Worm (Caenorhabditis elegans) whole organism, L3 larva: ENCODE measurements around the gene col-36.

Experiments
- R02D3.7 ChIP-seq: fragments of 150-350 bp; optimal IDR thresholded peaks from 2 replicates; lab custom pipeline; 2014; ENCODE audit warnings: missing biosample characterization, missing genetic modification characterization
- ZK546.5 ChIP-seq: sonication (generic microtip); optimal IDR thresholded peaks from 2 replicates; lab custom pipeline; 2017; ENCODE audit warnings: missing biosample characterization, missing genetic modification characterization
- aly-2 ChIP-seq: fragments of 150-350 bp; optimal IDR thresholded peaks from 2 replicates; lab custom pipeline; 2014; ENCODE audit warnings: missing biosample characterization, missing genetic modification characterization
- ama-1 ChIP-seq: fragments of 150-350 bp; optimal IDR thresholded peaks from 2 replicates; lab custom pipeline; 2018
- ceh-16 ChIP-seq: sonication (generic microtip); optimal IDR thresholded peaks from 2 replicates; lab custom pipeline; 2017; ENCODE audit warnings: missing biosample characterization, missing genetic modification characterization
- ceh-82 ChIP-seq: fragments of 150-350 bp; optimal IDR thresholded peaks from 2 replicates; lab custom pipeline; 2014; ENCODE audit warnings: missing biosample characterization, missing genetic modification characterization
- ceh-9 ChIP-seq: sonication (generic microtip); optimal IDR thresholded peaks from 2 replicates; lab custom pipeline; 2018; ENCODE audit warnings: missing biosample characterization, missing genetic modification characterization
- daf-12 ChIP-seq: fragments of 150-350 bp; optimal IDR thresholded peaks from 2 replicates; lab custom pipeline; 2014; ENCODE audit warnings: missing biosample characterization, missing genetic modification reagents, missing genetic modification characterization
- egl-5 ChIP-seq: fragments of 150-350 bp; optimal IDR thresholded peaks from 2 replicates; lab custom pipeline; 2017; ENCODE audit warnings: missing biosample characterization, missing genetic modification reagents, missing genetic modification characterization, inconsistent platforms
- elt-2 ChIP-seq: sonication (generic microtip); optimal IDR thresholded peaks from 2 replicates; lab custom pipeline; 2016; ENCODE audit warnings: missing genetic modification reagents, mild to moderate bottlenecking, missing genetic modification characterization, missing compliant biosample characterization
- eor-1 ChIP-seq, 2 experiments: fragments of 150-350 bp; optimal IDR thresholded peaks; 2 replicates each; lab custom pipeline; 2014 to 2018; ENCODE audit warnings: missing biosample characterization in 2 of 2, missing genetic modification characterization in 2 of 2
- fkh-10 ChIP-seq: sonication (generic microtip); optimal IDR thresholded peaks from 2 replicates; lab custom pipeline; 2017; ENCODE audit warnings: missing biosample characterization, missing genetic modification reagents, missing genetic modification characterization
- fkh-2 ChIP-seq: fragments of 150-350 bp; optimal IDR thresholded peaks from 2 replicates; lab custom pipeline; 2014; ENCODE audit warnings: missing biosample characterization, missing genetic modification reagents, missing genetic modification characterization
- hmg-11 ChIP-seq: sonication (generic microtip); optimal IDR thresholded peaks from 2 replicates; lab custom pipeline; 2016; ENCODE audit warnings: missing genetic modification characterization, missing compliant biosample characterization
- lin-39 ChIP-seq: fragments of 150-350 bp; optimal IDR thresholded peaks from 2 replicates; lab custom pipeline; 2018; ENCODE audit warnings: missing biosample characterization, missing genetic modification reagents, missing genetic modification characterization
- lsy-12 ChIP-seq: sonication (generic microtip); optimal IDR thresholded peaks from 2 replicates; lab custom pipeline; 2016; ENCODE audit warnings: mild to moderate bottlenecking, missing genetic modification characterization, missing compliant biosample characterization
- mdl-1 ChIP-seq: fragments of 150-350 bp; optimal IDR thresholded peaks from 2 replicates; lab custom pipeline; 2014; ENCODE audit warnings: missing biosample characterization, missing genetic modification characterization
- nfya-1 ChIP-seq: sonication (generic microtip); optimal IDR thresholded peaks from 2 replicates; lab custom pipeline; 2017; ENCODE audit warnings: missing genetic modification characterization, mild to moderate bottlenecking, missing compliant biosample characterization, antibody characterized with exemption, moderate library complexity; ENCODE audit not compliant: insufficient read depth
- nhr-11 ChIP-seq: fragments of 150-350 bp; optimal IDR thresholded peaks from 2 replicates; lab custom pipeline; 2014; ENCODE audit warnings: missing biosample characterization, missing genetic modification characterization
- nhr-23 ChIP-seq: fragments of 150-350 bp; optimal IDR thresholded peaks from 2 replicates; lab custom pipeline; 2014; ENCODE audit warnings: missing biosample characterization, missing genetic modification reagents, missing genetic modification characterization
- nhr-237 ChIP-seq: fragments of 150-350 bp; optimal IDR thresholded peaks from 2 replicates; lab custom pipeline; 2014; ENCODE audit warnings: missing biosample characterization, missing genetic modification characterization
- nhr-25 ChIP-seq: sonication (generic microtip); optimal IDR thresholded peaks from 2 replicates; lab custom pipeline; 2017; ENCODE audit warnings: missing biosample characterization, missing genetic modification characterization
- nhr-28 ChIP-seq: fragments of 150-350 bp; optimal IDR thresholded peaks from 2 replicates; lab custom pipeline; 2014; ENCODE audit warnings: missing biosample characterization, missing genetic modification characterization
- nhr-76 ChIP-seq: fragments of 150-350 bp; sonication (generic microtip); optimal IDR thresholded peaks from 5 replicates; lab custom pipeline; 2014; ENCODE audit warnings: missing biosample characterization, missing genetic modification characterization
- nhr-77 ChIP-seq: fragments of 150-350 bp; optimal IDR thresholded peaks from 2 replicates; lab custom pipeline; 2014; ENCODE audit warnings: missing biosample characterization, missing genetic modification characterization
- pqm-1 ChIP-seq: fragments of 150-350 bp; optimal IDR thresholded peaks from 2 replicates; lab custom pipeline; 2017; ENCODE audit warnings: missing biosample characterization, missing genetic modification characterization, inconsistent platforms
- snpc-4 ChIP-seq: fragments of 150-350 bp; optimal IDR thresholded peaks from 2 replicates; lab custom pipeline; 2014; ENCODE audit warnings: missing biosample characterization, missing genetic modification characterization
- zag-1 ChIP-seq: fragments of 150-350 bp; optimal IDR thresholded peaks from 2 replicates; lab custom pipeline; 2014; ENCODE audit warnings: missing biosample characterization, missing genetic modification characterization

The col-36 gene

DNA sequence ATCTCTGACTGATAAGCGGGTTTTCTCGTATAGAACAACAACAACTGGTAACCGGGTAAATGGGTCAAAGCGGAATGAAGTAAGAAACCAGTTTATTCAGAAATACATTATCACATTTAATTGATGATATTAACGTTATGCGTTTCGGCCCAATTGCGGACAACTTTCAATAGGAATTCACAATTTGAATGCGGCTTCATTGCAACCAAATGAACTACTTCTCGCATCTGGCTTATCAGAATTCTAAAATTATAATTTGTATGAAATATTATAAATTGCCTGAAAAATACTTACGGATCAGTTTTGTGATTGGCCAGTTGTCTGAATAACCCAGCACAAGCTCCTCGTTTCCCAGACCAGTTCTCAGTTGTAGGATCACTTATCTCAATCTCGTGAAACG lies at the start of gene col-36:
Gene col-36 (minus strand): TSS at position 101 of the 400 bp plus-strand sequence.
- TF ChIP-seq nhr-237 (no peak), nhr-25 (tag; lab: Kevin White, UChicago) (no peak), daf-12 (tag; lab: Kevin White, UChicago) (no peak), ceh-16 (tag; lab: Kevin White, UChicago) (no peak), nhr-23 (tag; lab: Kevin White, UChicago) (peak; percentile 50), fkh-2 (no peak), ama-1 (lab: Kevin White, UChicago) (no peak), R02D3.7 (tag; lab: Kevin White, UChicago) (no peak)

DNA sequence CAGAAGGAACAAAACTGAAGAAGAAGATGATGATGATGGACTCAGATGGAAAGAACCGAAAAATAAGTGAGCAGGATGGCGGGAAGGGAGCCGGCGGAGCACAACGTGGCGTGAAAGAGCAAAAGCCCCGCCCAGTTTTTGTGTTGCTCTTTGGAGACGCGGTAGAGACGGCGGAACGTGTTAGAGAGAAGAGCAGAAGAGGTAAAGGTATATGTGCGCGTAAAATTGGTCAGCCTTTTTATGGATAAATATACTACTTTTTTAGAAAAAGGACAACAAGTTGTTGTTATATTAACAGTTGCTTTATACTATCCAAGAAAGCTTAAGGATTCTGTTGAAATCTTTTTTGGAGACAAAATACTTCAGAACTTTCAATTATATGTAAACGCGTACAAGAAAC lies 48.4 kb upstream of the col-36 start, which contains the start of gene E04F6.10:
Gene E04F6.10 (minus strand): TSS at position 101 of the 400 bp plus-strand sequence.
- TF ChIP-seq aly-2 (tag; lab: Kevin White, UChicago) (no peak), nhr-76 (no peak), ZK546.5 (tag; lab: Kevin White, UChicago) (no peak), pqm-1 (tag; lab: Kevin White, UChicago) (no peak), nhr-77 (tag; lab: Kevin White, UChicago) (no peak), nhr-28 (no peak)
- TF ChIP-seq, all 47 proteins: peak for 0

DNA sequence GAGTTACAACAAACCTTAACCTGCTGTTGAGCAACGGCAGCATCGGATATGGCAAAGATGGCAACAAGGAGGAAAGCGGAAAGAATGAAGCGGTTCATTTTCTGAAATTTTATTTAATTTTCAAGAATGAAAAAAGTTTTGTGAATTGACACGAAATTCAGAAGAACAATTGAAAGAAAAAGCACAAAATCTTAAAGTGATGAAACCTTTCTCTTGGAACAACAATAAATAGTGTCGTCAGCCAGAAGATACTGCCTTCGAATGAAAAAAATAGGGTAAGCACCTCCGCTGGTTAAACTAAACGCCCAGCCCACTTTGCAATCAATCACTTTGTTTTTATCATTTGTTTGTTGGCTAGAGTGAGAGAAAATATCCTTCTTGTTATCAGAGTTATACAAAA lies 43.4 kb upstream of the col-36 start, which contains the start of gene E04F6.9:
Gene E04F6.9 (minus strand): TSS at position 101 of the 400 bp plus-strand sequence.
- no peak for TF ChIP-seq aly-2 (tag; lab: Kevin White, UChicago)
- peak; percentile 1 for TF ChIP-seq lin-39
- TF ChIP-seq, all 47 proteins: peak for 1

ce11 chrII:7211280-7211679 lies 42.7 kb upstream of the col-36 start, which contains the start of gene E04F6.8:
Gene E04F6.8 (minus strand): TSS chrII:7211380.
- no peak for TF ChIP-seq snpc-4 (tag; lab: Kevin White, UChicago)
- TF ChIP-seq eor-1 (tag; optimal IDR thresholded peaks at IDR 0.05; lab: Kevin White, UChicago), result no peak
- TF ChIP-seq ZK546.5 (tag; lab: Kevin White, UChicago), result no peak
- TF ChIP-seq ceh-82 (tag; lab: Kevin White, UChicago), result no peak
- TF ChIP-seq daf-12 (tag; lab: Kevin White, UChicago), result no peak
- TF ChIP-seq egl-5 (tag; lab: Kevin White, UChicago), result peak; percentile 82
- no peak for TF ChIP-seq ama-1 (lab: Kevin White, UChicago)

DNA sequence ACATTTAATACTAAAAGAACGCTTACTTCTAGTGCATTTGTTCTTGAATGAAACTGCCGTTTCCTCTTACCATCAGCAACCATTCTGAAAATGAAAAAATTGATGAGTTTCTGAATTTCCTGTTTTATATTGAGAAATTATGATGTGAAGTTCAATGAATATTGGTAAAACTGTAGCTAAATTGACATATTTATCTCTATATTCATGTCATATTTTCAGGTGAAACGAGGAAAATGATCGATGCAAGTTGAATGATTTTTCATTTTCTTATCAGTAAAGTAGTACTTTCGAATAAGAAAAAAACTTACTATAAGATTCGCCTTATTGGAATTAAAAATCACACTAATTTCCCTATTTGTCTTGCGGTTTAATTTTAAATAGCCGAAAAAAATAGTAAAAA lies 41.6 kb upstream of the col-36 start, which contains the start of gene E04F6.15:
Gene E04F6.15 (minus strand): TSS at position 101 of the 400 bp plus-strand sequence.
- TF ChIP-seq fkh-2 (no peak), zag-1 (no peak), nhr-237 (no peak), nfya-1 (tag; lab: Kevin White, UChicago) (no peak), mdl-1 (no peak), fkh-10 (no peak), lsy-12 (tag; lab: Kevin White, UChicago) (no peak), hmg-11 (tag; lab: Kevin White, UChicago) (no peak)
- TF ChIP-seq, all 47 proteins: peak for 0

DNA sequence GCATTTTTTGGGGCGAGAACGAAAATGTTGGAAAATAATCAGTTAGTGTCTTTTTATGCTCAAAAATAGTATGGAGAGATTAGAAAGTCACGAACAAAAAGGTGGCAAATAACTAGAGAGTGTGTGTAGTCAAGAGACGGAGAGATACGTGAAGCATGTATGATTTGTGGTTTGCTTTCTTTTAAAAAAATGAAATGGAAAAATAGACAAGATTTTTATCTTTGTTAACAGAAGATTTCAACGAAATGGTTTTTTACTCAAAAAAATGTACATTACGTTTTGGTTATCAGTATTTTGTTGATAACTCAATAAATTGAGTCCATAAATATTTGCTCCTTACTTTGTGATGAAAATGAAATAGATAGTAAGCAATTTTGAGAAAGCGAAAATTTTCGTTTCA lies 39.6 kb upstream of the col-36 start, which contains the start of gene dhs-7:
Gene dhs-7 (minus strand): TSS at position 277 of the 400 bp plus-strand sequence.
- TF ChIP-seq ceh-9 (no peak), elt-2 (tag; lab: Kevin White, UChicago) (peak; percentile 67)

DNA sequence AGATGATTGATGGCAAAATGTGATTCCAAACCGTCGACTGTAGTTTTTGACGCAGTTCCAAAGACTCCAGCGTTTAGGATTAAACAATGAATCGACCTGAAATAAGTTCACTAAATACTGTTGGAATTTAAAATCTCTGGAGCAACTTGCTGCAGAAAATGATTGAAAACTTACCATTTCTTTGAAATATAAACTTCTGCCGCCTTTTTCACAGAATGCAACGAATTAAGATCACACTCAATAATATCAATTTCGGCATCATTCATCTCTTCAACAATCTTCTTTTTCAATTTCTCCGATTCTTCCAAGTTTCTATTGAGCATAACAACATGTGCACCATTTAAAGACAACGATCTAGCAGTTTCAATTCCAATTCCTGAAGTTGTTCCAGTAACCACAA lies 39.0 kb upstream of the col-36 start:
- TF ChIP-seq nhr-11 (tag; lab: Kevin White, UChicago), result no peak

ce11 chrII:7205388-7205787 lies 36.8 kb upstream of the col-36 start, which contains the start of gene srd-59:
Gene srd-59 (plus strand): TSS chrII:7205688.
- TF ChIP-seq ama-1 (lab: Kevin White, UChicago), result no peak
